Worm (Caenorhabditis elegans): ENCODE results near the gene erd-2.2.

erd-2.2 gene

ce11 chrIII:5882284-5882683 lies 24.6 kb upstream of the erd-2.2 start:
- TF ChIP-seq ceh-16 (tag; optimal IDR thresholded peaks at IDR 0.05) (no peak), zag-1 (tag; optimal IDR thresholded peaks at IDR 0.05) (no peak), ZK546.5 (tag; optimal IDR thresholded peaks at IDR 0.05) (no peak), nhr-12 (tag; optimal IDR thresholded peaks at IDR 0.05) (no peak), unc-39 (tag; optimal IDR thresholded peaks at IDR 0.05) (no peak), ztf-1 (GFP tag; conservative IDR thresholded peaks at IDR 0.05) (no peak), dmd-4 (tag; optimal IDR thresholded peaks at IDR 0.05) (no peak), lin-39 (tag; optimal IDR thresholded peaks at IDR 0.05) (no peak), skn-1 (tag; optimal IDR thresholded peaks at IDR 0.05) (no peak), lsy-2 (tag; optimal IDR thresholded peaks at IDR 0.05) (no peak), ama-1 (optimal IDR thresholded peaks at IDR 0.05) (no peak), mbf-1 (tag; optimal IDR thresholded peaks at IDR 0.05) (no peak), nhr-25 (tag; optimal IDR thresholded peaks at IDR 0.05) (no peak), aly-2 (tag; optimal IDR thresholded peaks at IDR 0.05) (no peak), elt-3 (tag; optimal IDR thresholded peaks at IDR 0.05) (no peak), lin-11 (tag; optimal IDR thresholded peaks at IDR 0.05) (no peak), R02D3.7 (tag; optimal IDR thresholded peaks at IDR 0.05) (no peak), peb-1 (tag; optimal IDR thresholded peaks at IDR 0.05) (no peak)

DNA sequence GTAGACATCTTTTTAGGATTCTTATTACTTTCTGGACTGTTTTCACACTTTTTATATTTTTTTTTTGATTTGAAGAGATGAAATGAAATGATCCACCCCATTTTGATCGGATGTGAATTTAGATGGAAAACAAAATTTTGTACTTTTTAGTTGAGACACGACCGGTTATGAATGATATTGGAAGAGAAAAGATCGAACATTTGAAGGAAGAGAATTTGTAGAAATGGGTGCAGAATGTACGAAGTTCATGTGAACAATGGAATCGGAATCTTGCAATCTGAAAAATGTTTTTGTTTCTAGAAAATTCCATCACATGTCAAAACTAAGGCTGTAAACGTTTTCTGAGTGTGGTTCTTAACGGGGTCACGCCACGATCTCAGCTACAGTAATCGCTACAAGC lies 24.0 kb upstream of the erd-2.2 start, which contains the start of gene F01F1.14:
Gene F01F1.14, minus strand, starts transcription at position 101 of the 400 bp plus-strand sequence.
- no peak for TF ChIP-seq ZK546.5 (tag; optimal IDR thresholded peaks at IDR 0.05)
- no peak for TF ChIP-seq nhr-129 (tag; optimal IDR thresholded peaks at IDR 0.05)
- no peak for TF ChIP-seq zag-1 (tag; optimal IDR thresholded peaks at IDR 0.05)
- no peak for TF ChIP-seq Y55F3AM.14 (GFP tag; optimal IDR thresholded peaks at IDR 0.05)
- no peak for TF ChIP-seq nhr-23 (tag; optimal IDR thresholded peaks at IDR 0.05)
- no peak for TF ChIP-seq elt-3 (tag; optimal IDR thresholded peaks at IDR 0.05)
- TF ChIP-seq nhr-10 (tag; optimal IDR thresholded peaks at IDR 0.05): no peak
- no peak for TF ChIP-seq dmd-4 (tag; optimal IDR thresholded peaks at IDR 0.05)
- no peak for TF ChIP-seq alr-1 (tag; optimal IDR thresholded peaks at IDR 0.05)
- TF ChIP-seq ama-1 (optimal IDR thresholded peaks at IDR 0.05): no peak
- no peak for TF ChIP-seq lin-11 (tag; optimal IDR thresholded peaks at IDR 0.05)
- no peak for TF ChIP-seq blmp-1 (tag; optimal IDR thresholded peaks at IDR 0.05; ENCODE audit: insufficient read depth)
- TF ChIP-seq skn-1 (tag; optimal IDR thresholded peaks at IDR 0.05): no peak
- no peak for TF ChIP-seq nhr-77 (tag; optimal IDR thresholded peaks at IDR 0.05)
- TF ChIP-seq lin-13 (GFP tag; optimal IDR thresholded peaks at IDR 0.05): no peak
- TF ChIP-seq egl-27 (tag; optimal IDR thresholded peaks at IDR 0.05): no peak
- no peak for TF ChIP-seq aly-2 (tag; optimal IDR thresholded peaks at IDR 0.05)
- TF ChIP-seq mdl-1 (tag; optimal IDR thresholded peaks at IDR 0.05): no peak
- no peak for TF ChIP-seq nhr-6 (tag; optimal IDR thresholded peaks at IDR 0.05)

DNA sequence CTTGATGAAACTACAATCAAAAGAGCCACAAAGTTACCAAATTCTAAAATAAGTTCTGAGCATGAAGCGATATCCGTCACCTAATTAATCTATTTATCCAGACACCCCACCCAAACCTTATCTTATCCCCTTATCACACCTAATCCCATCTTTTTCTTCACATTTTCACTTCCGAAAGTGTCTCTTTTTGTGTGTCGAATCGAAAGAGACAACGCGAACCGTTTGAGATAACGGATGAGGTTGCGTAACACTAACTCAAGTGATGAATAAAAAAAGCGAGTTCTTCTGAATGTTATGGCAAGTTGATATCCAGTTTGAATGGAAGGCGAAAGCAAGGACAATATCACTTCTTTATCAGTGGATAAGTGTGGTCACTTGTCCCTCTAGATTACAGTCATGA lies 23.3 kb upstream of the erd-2.2 start:
- TF ChIP-seq lsy-2 (tag; optimal IDR thresholded peaks at IDR 0.05) (no peak), nhr-23 (tag; optimal IDR thresholded peaks at IDR 0.05) (no peak)

- no peak for TF ChIP-seq sem-4 (tag; optimal IDR thresholded peaks at IDR 0.05)
- no peak for TF ChIP-seq crh-2 (tag; optimal IDR thresholded peaks at IDR 0.05)
- no peak for TF ChIP-seq sma-3 (GFP tag; optimal IDR thresholded peaks at IDR 0.05)
- no peak for TF ChIP-seq egl-27 (tag; optimal IDR thresholded peaks at IDR 0.05)
- no peak for TF ChIP-seq blmp-1 (tag; optimal IDR thresholded peaks at IDR 0.05; ENCODE audit: insufficient read depth)
- no peak for TF ChIP-seq nhr-23 (tag; optimal IDR thresholded peaks at IDR 0.05)
- TF ChIP-seq ZK546.5 (tag; optimal IDR thresholded peaks at IDR 0.05): no peak
- no peak for TF ChIP-seq ztf-4 (tag; optimal IDR thresholded peaks at IDR 0.05)
- no peak for TF ChIP-seq lin-11 (tag; optimal IDR thresholded peaks at IDR 0.05)
- no peak for TF ChIP-seq elt-1 (tag; optimal IDR thresholded peaks at IDR 0.05)
- no peak for TF ChIP-seq unc-55 (GFP tag; optimal IDR thresholded peaks at IDR 0.05)
- TF ChIP-seq ceh-82 (tag; optimal IDR thresholded peaks at IDR 0.05): no peak
- no peak for TF ChIP-seq zag-1 (tag; optimal IDR thresholded peaks at IDR 0.05)
- TF ChIP-seq snpc-4 (tag; optimal IDR thresholded peaks at IDR 0.05): no peak
Observed at ce11 chrIII:5884007-5884406, 22.8 kb upstream of the erd-2.2 start, which contains the start of gene C28H8.5. TSS of gene C28H8.5 (plus strand) at chrIII:5884307.
